Fruit fly (Drosophila melanogaster): Measurements from ENCODE around the gene SPARC.

DNA sequence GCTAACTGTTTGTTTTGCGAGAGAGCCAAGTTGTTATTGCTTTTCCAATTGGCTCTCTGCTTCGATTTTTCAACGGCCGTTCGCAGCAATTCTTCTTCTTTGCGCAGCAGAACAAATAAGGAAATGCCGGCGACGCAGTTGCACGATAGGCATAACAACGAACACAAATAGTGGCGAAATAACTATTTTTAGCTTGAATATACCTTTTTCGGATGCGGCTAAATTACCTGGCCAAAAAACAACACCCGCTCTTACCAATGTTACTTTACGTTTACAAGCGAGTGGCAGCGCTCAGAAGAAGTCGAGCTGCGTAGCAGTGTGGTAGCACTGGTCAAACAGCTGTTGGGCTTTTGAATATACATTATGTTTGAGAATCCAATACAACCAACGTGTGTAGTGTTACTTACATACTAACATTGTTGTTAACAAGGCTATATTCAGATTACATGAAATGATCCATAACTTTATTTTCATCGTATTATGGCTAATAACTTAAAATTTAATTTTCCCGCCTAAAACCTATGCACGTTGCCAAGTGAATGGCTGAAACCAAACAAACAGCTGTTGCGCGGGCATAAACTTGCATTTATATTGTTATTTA, 8.8 kb downstream of the SPARC start, which contains the start of the genes Lerp and IntS12:
- TF ChIP-seq Pif1A (GFP tag; optimal IDR thresholded peaks at IDR 0.05) (no peak), EcR (GFP tag; optimal IDR thresholded peaks at IDR 0.05) (no peak), CG13204 (GFP tag; optimal IDR thresholded peaks at IDR 0.05) (no peak), rn (GFP tag; IDR thresholded peaks at IDR 0.05) (no peak), CG9948 (tag; optimal IDR thresholded peaks at IDR 0.05) (no peak), Ets98B (GFP tag; IDR thresholded peaks at IDR 0.05) (no peak)
